Fruit fly (Drosophila melanogaster): ENCODE measurements around the gene kay.
A peak's percentile ranks its signal among the peaks of the same experiment; 100 is the strongest.

The kay gene

DNA sequence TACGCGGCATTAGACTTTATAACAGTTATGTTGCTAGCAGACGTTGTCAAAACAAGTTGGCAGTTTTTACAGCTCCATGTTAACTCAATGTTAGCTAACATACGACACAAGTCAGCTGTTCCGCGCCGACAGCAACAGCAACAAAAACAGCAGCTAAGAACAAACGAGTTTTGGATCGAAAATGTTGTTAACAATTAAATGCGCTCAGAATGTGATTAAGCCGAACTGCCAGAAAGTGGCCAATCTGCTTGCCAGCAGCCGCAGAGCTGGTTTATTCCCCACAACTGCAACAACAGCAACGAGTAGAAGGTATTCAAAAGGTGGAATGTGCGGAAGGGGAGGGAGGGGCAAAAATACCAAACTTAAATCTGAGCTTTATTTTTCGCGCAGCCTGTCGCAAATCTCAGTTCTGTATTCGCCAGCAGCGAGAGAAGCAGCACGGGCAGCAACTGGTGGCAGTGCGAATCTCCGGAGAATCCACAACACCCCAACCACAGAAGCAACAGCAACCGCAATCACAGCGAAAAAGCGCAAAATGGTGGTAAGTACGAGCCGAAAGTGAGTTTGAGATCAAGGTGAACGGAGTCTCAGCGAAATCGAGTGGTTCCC, 42.6 kb upstream of the kay start, which contains the start of gene Pcd:
Pcd (plus strand) TSS at position 116 of the 609 bp plus-strand sequence.
- peak; percentile 50 for TF ChIP-seq cic (GFP tag; optimal IDR thresholded peaks at IDR 0.05)
- peak; percentile 38 for TF ChIP-seq pad (GFP tag; optimal IDR thresholded peaks at IDR 0.05)
- TF ChIP-seq toe (GFP tag; optimal IDR thresholded peaks at IDR 0.05) = no peak
- peak; percentile 11 for TF ChIP-seq CG12768 (GFP tag; optimal IDR thresholded peaks at IDR 0.05)
- TF ChIP-seq CG11617 (GFP tag; optimal IDR thresholded peaks at IDR 0.05) = no peak
- TF ChIP-seq Mnt (GFP tag; optimal IDR thresholded peaks at IDR 0.05) = peak; percentile 27
- TF ChIP-seq bab1 (GFP tag; optimal IDR thresholded peaks at IDR 0.05) = peak; percentile 27
- TF ChIP-seq Hr96 (GFP tag; optimal IDR thresholded peaks at IDR 0.05) = no peak
- no peak for TF ChIP-seq Clk (GFP tag; optimal IDR thresholded peaks at IDR 0.05)
- TF ChIP-seq tj (GFP tag; optimal IDR thresholded peaks at IDR 0.05) = peak; percentile 55

DNA sequence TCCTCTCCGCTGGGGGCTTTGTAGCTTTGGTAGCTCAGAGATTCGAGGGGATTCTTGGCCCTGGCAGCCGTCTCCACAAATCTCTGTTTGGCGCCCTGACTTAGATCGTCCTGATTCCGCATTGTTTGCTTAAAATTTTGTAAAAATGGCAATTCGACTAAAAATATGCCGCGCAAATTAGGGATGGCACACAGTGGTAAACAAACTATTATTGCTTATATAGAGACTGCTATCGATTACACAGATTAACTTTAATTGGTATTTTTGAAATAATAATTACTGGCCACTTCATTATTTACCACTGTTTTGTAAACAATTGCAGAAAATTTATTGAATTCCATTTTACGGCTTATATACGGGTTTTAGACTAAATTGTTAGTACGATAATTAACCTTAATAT, 41.0 kb upstream of the kay start, which contains the start of the genes Naa40 and CG18731:
Naa40 (minus strand) TSS at position 206 of the 400 bp plus-strand sequence.
CG18731 (plus strand) TSS at position 283 of the 400 bp plus-strand sequence.
- peak; percentile 65 for TF ChIP-seq tj (GFP tag; optimal IDR thresholded peaks at IDR 0.05)
- TF ChIP-seq cic (GFP tag; optimal IDR thresholded peaks at IDR 0.05) = no peak

DNA sequence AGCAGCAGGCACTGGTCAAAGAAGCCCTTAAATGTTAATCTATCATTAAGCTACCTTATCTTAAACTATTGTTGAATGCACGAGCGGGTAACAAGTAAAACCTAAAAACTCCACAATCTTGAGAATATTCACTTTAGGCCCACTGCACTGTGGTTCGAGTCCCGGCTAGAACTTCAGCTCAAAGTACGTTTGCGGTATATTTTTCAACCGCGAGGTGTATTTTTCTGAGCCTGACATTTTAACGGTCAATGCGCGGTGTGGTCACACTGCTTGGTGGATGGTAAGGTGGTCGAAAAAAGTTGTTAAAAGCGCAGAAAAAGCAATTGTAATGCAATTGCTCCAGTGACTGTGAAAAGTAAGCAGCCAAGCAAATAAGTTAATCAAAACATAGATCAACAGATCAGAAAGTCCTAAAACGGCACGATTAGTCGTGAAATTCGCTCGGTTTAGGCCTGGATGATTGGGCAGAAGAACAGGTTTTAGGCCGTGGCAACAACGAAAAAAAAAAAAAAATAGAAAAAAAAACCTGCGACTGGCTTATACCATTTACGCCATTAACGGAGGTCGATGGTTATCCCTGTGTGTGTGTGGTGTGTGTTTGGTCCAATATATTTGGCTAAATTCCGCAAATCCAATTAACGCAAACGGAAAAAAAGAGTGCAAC, 40.1 kb upstream of the kay start, which contains the start of gene Kul:
Kul (plus strand) TSS at position 254 of the 664 bp plus-strand sequence.
- peak; percentile 66 for TF ChIP-seq toe (GFP tag; optimal IDR thresholded peaks at IDR 0.05)
- TF ChIP-seq Clk (GFP tag; optimal IDR thresholded peaks at IDR 0.05) = no peak
- no peak for TF ChIP-seq Crg-1 (GFP tag; optimal IDR thresholded peaks at IDR 0.05)
- peak; percentile 75 for TF ChIP-seq Hr96 (GFP tag; optimal IDR thresholded peaks at IDR 0.05)
- no peak for TF ChIP-seq CG14711 (tag; optimal IDR thresholded peaks at IDR 0.05)
- TF ChIP-seq CG7101 (tag; optimal IDR thresholded peaks at IDR 0.05) = peak; percentile 18
- peak; percentile 42 for TF ChIP-seq bab1 (GFP tag; optimal IDR thresholded peaks at IDR 0.05)
- TF ChIP-seq kay (GFP tag; ENCODE audit: borderline replicate concordance) = no peak
- TF ChIP-seq cic (GFP tag; optimal IDR thresholded peaks at IDR 0.05) = no peak
- no peak for TF ChIP-seq CG33017 (tag; optimal IDR thresholded peaks at IDR 0.05)
- no peak for TF ChIP-seq CG5204 (GFP tag; optimal IDR thresholded peaks at IDR 0.05)
- peak; percentile 38 for TF ChIP-seq CG11617 (GFP tag; optimal IDR thresholded peaks at IDR 0.05)
- TF ChIP-seq ovo (GFP tag; optimal IDR thresholded peaks at IDR 0.05) = peak; percentile 37
- TF ChIP-seq cnc (optimal IDR thresholded peaks at IDR 0.05) = no peak
- peak; percentile 22 for TF ChIP-seq Mnt (GFP tag; optimal IDR thresholded peaks at IDR 0.05)
- TF ChIP-seq CG12768 (GFP tag; optimal IDR thresholded peaks at IDR 0.05) = peak; percentile 77
- peak; percentile 28 for TF ChIP-seq tj (GFP tag; optimal IDR thresholded peaks at IDR 0.05)
- TF ChIP-seq CG1620 (GFP tag; optimal IDR thresholded peaks at IDR 0.05) = peak; percentile 22
- TF ChIP-seq CG7045 (GFP tag; optimal IDR thresholded peaks at IDR 0.05) = no peak
- no peak for TF ChIP-seq pad (GFP tag; optimal IDR thresholded peaks at IDR 0.05)

DNA sequence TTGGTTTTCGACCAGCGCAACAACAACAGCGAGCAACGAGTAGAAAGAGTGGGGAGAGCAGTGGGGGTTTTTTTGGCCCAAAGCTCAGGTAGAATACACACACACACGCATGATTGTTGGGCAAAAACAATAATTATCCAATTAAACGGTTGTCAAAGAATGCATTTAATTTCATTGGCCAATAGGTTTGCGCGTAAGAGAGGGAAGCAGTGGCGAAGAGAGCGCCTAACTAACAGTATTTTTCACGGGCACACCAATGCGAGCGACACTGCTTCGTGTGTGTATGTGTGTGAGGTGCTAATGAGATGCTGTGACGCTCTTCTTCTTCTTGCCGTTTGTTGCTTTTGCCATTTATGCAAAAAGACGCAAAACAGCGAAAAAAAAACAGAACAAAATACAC, 39.5 kb upstream of the kay start:
- TF ChIP-seq CG11617 (GFP tag; optimal IDR thresholded peaks at IDR 0.05) = no peak
- no peak for TF ChIP-seq Mnt (GFP tag; optimal IDR thresholded peaks at IDR 0.05)
- TF ChIP-seq CG14711 (tag; optimal IDR thresholded peaks at IDR 0.05) = no peak
- TF ChIP-seq CG12768 (GFP tag; optimal IDR thresholded peaks at IDR 0.05) = no peak
- no peak for TF ChIP-seq cic (GFP tag; optimal IDR thresholded peaks at IDR 0.05)
- TF ChIP-seq CG7101 (tag; optimal IDR thresholded peaks at IDR 0.05) = no peak
- TF ChIP-seq ovo (GFP tag; optimal IDR thresholded peaks at IDR 0.05) = no peak

DNA sequence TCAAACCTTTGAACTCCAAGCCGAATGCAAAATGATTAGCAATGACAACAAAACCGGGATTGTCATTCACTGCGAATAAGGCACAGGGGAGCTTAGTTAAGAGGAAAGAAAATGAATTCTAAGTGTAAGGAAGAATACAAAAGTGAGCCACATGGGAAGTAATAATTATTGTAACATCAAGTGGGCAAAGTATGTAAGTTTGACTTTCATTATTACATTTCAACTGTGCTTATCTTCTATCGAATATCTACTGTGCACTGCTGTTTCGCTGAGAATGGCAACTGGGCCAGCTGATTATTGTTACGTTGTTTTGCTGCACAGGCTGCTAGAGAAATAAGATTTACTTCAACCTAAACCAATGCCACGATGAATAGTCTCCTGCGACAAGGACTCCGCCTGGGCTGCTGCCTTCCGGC, 29.1 kb upstream of the kay start, which contains the start of the genes CG7601 and CIA30:
CG7601 (minus strand) TSS at position 68 of the 416 bp plus-strand sequence.
CIA30 (plus strand) TSS at position 288 of the 416 bp plus-strand sequence.
- peak; percentile 98 for TF ChIP-seq bab1 (GFP tag; optimal IDR thresholded peaks at IDR 0.05)
- peak; percentile 100 for TF ChIP-seq toe (GFP tag; optimal IDR thresholded peaks at IDR 0.05)
- peak; percentile 83 for TF ChIP-seq tj (GFP tag; optimal IDR thresholded peaks at IDR 0.05)
- peak; percentile 99 for TF ChIP-seq CG12768 (GFP tag; optimal IDR thresholded peaks at IDR 0.05)
- peak; percentile 99 for TF ChIP-seq CG7045 (GFP tag; optimal IDR thresholded peaks at IDR 0.05)
- TF ChIP-seq CG5204 (GFP tag; optimal IDR thresholded peaks at IDR 0.05) = peak; percentile 98
- peak; percentile 96 for TF ChIP-seq CG11617 (GFP tag; optimal IDR thresholded peaks at IDR 0.05)
- TF ChIP-seq cic (GFP tag; optimal IDR thresholded peaks at IDR 0.05) = peak; percentile 92
- TF ChIP-seq Clk (GFP tag; optimal IDR thresholded peaks at IDR 0.05) = peak; percentile 97
- TF ChIP-seq cnc (optimal IDR thresholded peaks at IDR 0.05) = no peak
- TF ChIP-seq CG14711 (tag; optimal IDR thresholded peaks at IDR 0.05) = peak; percentile 95
- TF ChIP-seq Mnt (GFP tag; optimal IDR thresholded peaks at IDR 0.05) = peak; percentile 96
- TF ChIP-seq CG1620 (GFP tag; optimal IDR thresholded peaks at IDR 0.05) = peak; percentile 99
- TF ChIP-seq ovo (GFP tag; optimal IDR thresholded peaks at IDR 0.05) = peak; percentile 90
- TF ChIP-seq kay (GFP tag; ENCODE audit: borderline replicate concordance) = no peak
- peak; percentile 98 for TF ChIP-seq Crg-1 (GFP tag; optimal IDR thresholded peaks at IDR 0.05)
- TF ChIP-seq pad (GFP tag; optimal IDR thresholded peaks at IDR 0.05) = peak; percentile 92
- peak; percentile 100 for TF ChIP-seq Hr96 (GFP tag; optimal IDR thresholded peaks at IDR 0.05)
- TF ChIP-seq CG7101 (tag; optimal IDR thresholded peaks at IDR 0.05) = peak; percentile 99
- peak; percentile 98 for TF ChIP-seq CG33017 (tag; optimal IDR thresholded peaks at IDR 0.05)

DNA sequence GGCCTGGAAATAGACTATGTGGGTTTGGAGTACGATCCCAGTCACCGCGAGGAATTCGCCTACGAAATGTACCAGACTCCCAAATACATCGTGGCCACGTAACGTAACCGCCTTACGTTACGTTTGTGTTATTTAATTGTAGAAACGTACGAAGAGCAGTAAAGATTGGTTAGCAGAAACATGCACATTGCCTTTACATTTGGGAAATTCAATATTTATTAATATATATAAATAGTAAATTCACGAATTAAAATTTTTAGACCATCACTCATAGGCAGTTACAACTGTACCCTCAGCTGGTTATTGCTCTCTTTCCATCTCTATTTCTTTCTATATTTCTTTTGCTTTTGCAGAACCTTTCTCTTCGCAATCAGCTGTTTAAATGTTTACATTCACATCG, 27.9 kb upstream of the kay start, which contains the start of gene Gnpnat:
Gnpnat (plus strand) TSS at position 385 of the 400 bp plus-strand sequence.
- peak; percentile 73 for TF ChIP-seq CG33017 (tag; optimal IDR thresholded peaks at IDR 0.05)
- TF ChIP-seq CG7045 (GFP tag; optimal IDR thresholded peaks at IDR 0.05) = peak; percentile 54
- TF ChIP-seq bab1 (GFP tag; optimal IDR thresholded peaks at IDR 0.05) = peak; percentile 37
- TF ChIP-seq CG12768 (GFP tag; optimal IDR thresholded peaks at IDR 0.05) = peak; percentile 59
- TF ChIP-seq pad (GFP tag; optimal IDR thresholded peaks at IDR 0.05) = peak; percentile 15
- no peak for TF ChIP-seq Clk (GFP tag; optimal IDR thresholded peaks at IDR 0.05)
- no peak for TF ChIP-seq cnc (optimal IDR thresholded peaks at IDR 0.05)
- no peak for TF ChIP-seq CG5204 (GFP tag; optimal IDR thresholded peaks at IDR 0.05)
- TF ChIP-seq tj (GFP tag; optimal IDR thresholded peaks at IDR 0.05) = no peak
- peak; percentile 61 for TF ChIP-seq CG11617 (GFP tag; optimal IDR thresholded peaks at IDR 0.05)
- peak; percentile 71 for TF ChIP-seq CG7101 (tag; optimal IDR thresholded peaks at IDR 0.05)
- no peak for TF ChIP-seq cic (GFP tag; optimal IDR thresholded peaks at IDR 0.05)
- peak; percentile 54 for TF ChIP-seq CG14711 (tag; optimal IDR thresholded peaks at IDR 0.05)
- TF ChIP-seq ovo (GFP tag; optimal IDR thresholded peaks at IDR 0.05) = no peak
- no peak for TF ChIP-seq Crg-1 (GFP tag; optimal IDR thresholded peaks at IDR 0.05)
- no peak for TF ChIP-seq toe (GFP tag; optimal IDR thresholded peaks at IDR 0.05)
- no peak for TF ChIP-seq CG1620 (GFP tag; optimal IDR thresholded peaks at IDR 0.05)
- no peak for TF ChIP-seq Hr96 (GFP tag; optimal IDR thresholded peaks at IDR 0.05)
- TF ChIP-seq Mnt (GFP tag; optimal IDR thresholded peaks at IDR 0.05) = peak; percentile 33
- TF ChIP-seq kay (GFP tag; ENCODE audit: borderline replicate concordance) = no peak

All from whole organism, adult.